Worm (Caenorhabditis elegans): Measurements from ENCODE around the gene mms-19.

DNA sequence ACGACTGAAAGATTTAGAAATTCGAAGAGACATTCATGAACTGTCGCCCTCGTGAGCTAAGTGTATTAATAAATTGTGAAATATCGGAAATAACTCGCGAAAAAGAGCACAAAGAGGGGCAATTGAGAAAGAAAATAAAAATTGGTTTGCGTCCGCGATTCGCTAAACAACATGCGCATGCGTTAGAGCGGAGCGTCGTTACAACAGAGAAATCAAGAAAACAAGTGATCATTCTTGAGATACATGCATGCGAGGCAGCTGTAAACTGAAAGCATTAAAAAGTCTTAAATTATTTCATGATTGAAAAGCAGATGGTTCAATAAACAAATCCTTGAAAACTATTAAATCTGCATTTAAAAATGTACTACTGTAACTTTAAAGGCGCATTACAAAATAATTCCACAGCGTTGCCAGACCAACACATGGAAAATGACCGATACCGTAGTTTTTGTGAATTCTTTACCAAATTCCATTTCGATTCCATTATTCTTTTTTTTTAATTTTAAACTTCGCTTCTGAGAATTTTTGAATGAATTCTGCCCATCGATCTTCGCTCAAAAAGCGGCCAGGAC is 22.2 kb downstream of the mms-19 start, which contains the start of the genes cox-16 and syp-2:
- TF ChIP-seq unc-39 (tag; optimal IDR thresholded peaks at IDR 0.05) (no peak), mep-1 (tag; optimal IDR thresholded peaks at IDR 0.05) (no peak), lin-13 (tag; optimal IDR thresholded peaks at IDR 0.05) (no peak), flh-1 (GFP tag; optimal IDR thresholded peaks at IDR 0.05) (no peak), elt-3 (tag; optimal IDR thresholded peaks at IDR 0.05) (no peak), nhr-237 (tag; optimal IDR thresholded peaks at IDR 0.05) (no peak), blmp-1 (tag; optimal IDR thresholded peaks at IDR 0.05) (no peak)
